Worm (Caenorhabditis elegans): ENCODE data around the gene pdi-1.

DNA sequence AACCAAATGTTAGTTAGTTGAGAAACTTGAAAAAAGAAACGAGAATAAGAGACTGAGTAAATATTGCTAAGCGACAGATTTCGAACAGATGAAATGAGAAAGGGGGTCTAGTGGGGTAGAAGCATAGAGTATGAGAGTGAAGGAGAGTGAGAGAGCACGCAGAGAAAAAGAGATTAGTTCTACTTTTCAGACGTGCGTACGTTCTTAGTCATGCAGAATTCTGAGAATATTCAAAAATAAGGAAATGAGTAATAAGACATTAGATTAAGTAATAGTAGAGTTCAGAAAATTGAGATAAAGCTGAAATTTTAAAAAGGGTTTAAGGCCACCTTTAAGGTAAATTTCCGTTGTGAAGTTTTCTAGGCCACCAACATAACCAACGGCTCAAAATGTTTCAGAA is 30.3 kb downstream of the pdi-1 start:
- TF ChIP-seq snpc-4 (tag; optimal IDR thresholded peaks at IDR 0.05) (no peak), mml-1 (tag; optimal IDR thresholded peaks at IDR 0.05) (no peak), lin-39 (tag; optimal IDR thresholded peaks at IDR 0.05) (no peak), ZK546.5 (tag; optimal IDR thresholded peaks at IDR 0.05) (no peak), skn-1 (tag; optimal IDR thresholded peaks at IDR 0.05) (no peak), jun-1 (tag; optimal IDR thresholded peaks at IDR 0.05) (no peak), ztf-11 (tag; optimal IDR thresholded peaks at IDR 0.05) (no peak), egl-27 (tag; optimal IDR thresholded peaks at IDR 0.05) (no peak)
